Fruit fly (Drosophila melanogaster): ENCODE results near the gene ebo.

- no peak for TF ChIP-seq lola (GFP tag; optimal IDR thresholded peaks at IDR 0.05)
- TF ChIP-seq Myc (optimal IDR thresholded peaks at IDR 0.05) = no peak
- no peak for TF ChIP-seq usp (GFP tag; optimal IDR thresholded peaks at IDR 0.05)
These were observed at the start of gene ebo, which contains the start of gene CG13373 for dm6 chrX:476230-477143.
